Fruit fly (Drosophila melanogaster): Measurements from ENCODE around the gene CG32107.

The CG32107 gene

DNA sequence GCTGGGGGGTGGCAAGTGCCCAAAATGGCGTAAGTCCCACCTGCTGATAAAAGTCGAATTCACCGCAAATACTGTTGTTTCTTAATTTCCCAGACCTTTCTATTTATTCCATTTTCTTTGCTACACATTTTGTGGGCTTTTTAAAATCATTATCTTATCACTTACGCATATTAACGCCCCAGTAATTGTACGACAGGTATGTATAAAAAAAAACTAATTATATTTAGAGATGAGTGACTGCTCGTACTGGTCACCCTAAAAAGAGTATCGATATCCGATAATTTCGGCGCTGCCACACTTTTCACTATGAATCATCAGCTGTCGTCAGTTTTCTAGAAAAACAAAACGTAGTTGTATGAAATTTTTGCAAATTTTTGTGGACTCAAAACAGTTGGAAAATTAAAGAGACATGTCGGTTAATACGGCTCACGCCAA, 11.2 kb downstream of the CG32107 start, which contains the start of the genes CG10948 and Wbp2 (continued):
- no peak for TF ChIP-seq eve (GFP tag; optimal IDR thresholded peaks at IDR 0.05)
- peak; percentile 17 for TF ChIP-seq CG13624 (GFP tag; optimal IDR thresholded peaks at IDR 0.05)
- no peak for TF ChIP-seq en (GFP tag; optimal IDR thresholded peaks at IDR 0.05)
- TF ChIP-seq crp (GFP tag; optimal IDR thresholded peaks at IDR 0.05), result peak; percentile 34 to 90
- peak; percentile 62 for TF ChIP-seq Med (GFP tag)
- TF ChIP-seq luna (GFP tag; optimal IDR thresholded peaks at IDR 0.05), result no peak
- TF ChIP-seq TFAM (GFP tag; optimal IDR thresholded peaks at IDR 0.05), result no peak
- no peak for TF ChIP-seq gt (GFP tag; IDR thresholded peaks at IDR 0.05)
- peak; percentile 50; the same call in 1 of the 3 replicates for TF ChIP-seq HLH4C (GFP tag; IDR thresholded peaks at IDR 0.05; ENCODE audit: partially characterized antibody)
- no peak for TF ChIP-seq Hmx (GFP tag; optimal IDR thresholded peaks at IDR 0.05)
- peak; percentile 54 for TF ChIP-seq psq (GFP tag; optimal IDR thresholded peaks at IDR 0.05)
- no peak for TF ChIP-seq CoRest (tag; optimal IDR thresholded peaks at IDR 0.05)
- peak; percentile 49 for TF ChIP-seq CG34224 (GFP tag; IDR thresholded peaks at IDR 0.05; ENCODE audit: partially characterized antibody)
- peak; percentile 7 for TF ChIP-seq Dad (GFP tag; optimal IDR thresholded peaks at IDR 0.05)
- TF ChIP-seq CG6854 (GFP tag; optimal IDR thresholded peaks at IDR 0.05), result peak; percentile 47
- TF ChIP-seq Rx (GFP tag; IDR thresholded peaks at IDR 0.05), result no peak
- TF ChIP-seq CG34376 (GFP tag; optimal IDR thresholded peaks at IDR 0.05), result peak; percentile 25
- TF ChIP-seq CG5245 (GFP tag; optimal IDR thresholded peaks at IDR 0.05), result no peak
- no peak for TF ChIP-seq ac (GFP tag; optimal IDR thresholded peaks at IDR 0.05)
- TF ChIP-seq CG4328 (GFP tag; optimal IDR thresholded peaks at IDR 0.05), result no peak
- TF ChIP-seq Nf-YA (GFP tag; IDR thresholded peaks at IDR 0.05), result no peak
- TF ChIP-seq gcm2 (GFP tag; optimal IDR thresholded peaks at IDR 0.05), result no peak
- no peak for TF ChIP-seq ab (GFP tag; optimal IDR thresholded peaks at IDR 0.05)
- no peak; the same call in 2 of the 3 replicates for TF ChIP-seq CG6791 (GFP tag; IDR thresholded peaks at IDR 0.05; ENCODE audit: partially characterized antibody)
- TF ChIP-seq wdn (GFP tag; IDR thresholded peaks at IDR 0.05), result no peak
- no peak for TF ChIP-seq lmd (GFP tag; IDR thresholded peaks at IDR 0.05)
- TF ChIP-seq gro (GFP tag; optimal IDR thresholded peaks at IDR 0.05), result peak; percentile 39
- TF ChIP-seq wor (GFP tag; IDR thresholded peaks at IDR 0.05), result no peak
- TF ChIP-seq slbo (GFP tag; IDR thresholded peaks at IDR 0.05), result no peak
- no peak for TF ChIP-seq toy (GFP tag; IDR thresholded peaks at IDR 0.05)
- TF ChIP-seq CG10543 (GFP tag; optimal IDR thresholded peaks at IDR 0.05), result no peak
- no peak for TF ChIP-seq CG7556 (GFP tag; optimal IDR thresholded peaks at IDR 0.05)
- TF ChIP-seq Doc3 (GFP tag; IDR thresholded peaks at IDR 0.05; ENCODE audit: partially characterized antibody), result peak; percentile 44; the same call in 2 of the 3 replicates
- TF ChIP-seq CHES-1-like (GFP tag; optimal IDR thresholded peaks at IDR 0.05), result peak; percentile 31
- TF ChIP-seq CG33557 (GFP tag; optimal IDR thresholded peaks at IDR 0.05), result no peak
- TF ChIP-seq kay (GFP tag; optimal IDR thresholded peaks at IDR 0.05), result peak; percentile 100
- TF ChIP-seq Drgx (GFP tag; IDR thresholded peaks at IDR 0.05), result no peak
- TF ChIP-seq row (GFP tag; IDR thresholded peaks at IDR 0.05), result no peak
- no peak for TF ChIP-seq NK7.1 (GFP tag; optimal IDR thresholded peaks at IDR 0.05)
- TF ChIP-seq caup (GFP tag; optimal IDR thresholded peaks at IDR 0.05; ENCODE audit: severe bottlenecking), result no peak
- TF ChIP-seq slou (GFP tag; optimal IDR thresholded peaks at IDR 0.05), result no peak
- TF ChIP-seq stc (GFP tag; IDR thresholded peaks at IDR 0.05), result no peak
- TF ChIP-seq CG9932 (GFP tag; IDR thresholded peaks at IDR 0.05), result no peak
- no peak; the same call in 1 of the 2 replicates for TF ChIP-seq E2f2 (GFP tag; IDR thresholded peaks at IDR 0.05)
- no peak for TF ChIP-seq pnt (GFP tag; optimal IDR thresholded peaks at IDR 0.05)
- peak; percentile 58 for TF ChIP-seq unc-4 (GFP tag; IDR thresholded peaks at IDR 0.05; ENCODE audit: partially characterized antibody)
- peak; percentile 29 for TF ChIP-seq Max (GFP tag; optimal IDR thresholded peaks at IDR 0.05)
- no peak for TF ChIP-seq fu2 (GFP tag; optimal IDR thresholded peaks at IDR 0.05)
- no peak for TF ChIP-seq lab (GFP tag; optimal IDR thresholded peaks at IDR 0.05)
- TF ChIP-seq Sox100B (GFP tag; optimal IDR thresholded peaks at IDR 0.05), result no peak
- TF ChIP-seq Hr78 (GFP tag; optimal IDR thresholded peaks at IDR 0.05), result no peak
